Fruit fly (Drosophila melanogaster) whole organism, embryonic: ENCODE measurements around the gene CG17754.

Experiments
- Atf3 ChIP-seq: fragments of 200-800 bp; sonication (Bioruptor generic); optimal IDR thresholded peaks from 3 replicates; lab custom pipeline; 2016; ENCODE audit warnings: missing biosample characterization, missing genetic modification characterization
- Awh ChIP-seq: fragments of 200-800 bp; sonication (Bioruptor generic); IDR thresholded peaks from 2 replicates; pipeline ENCODE4, ENCODE4 v1.3.6; 2022; ENCODE audit warnings: missing biosample characterization, missing genetic modification characterization
- Blimp-1 ChIP-seq: fragments of 200-800 bp; sonication (Bioruptor generic); optimal IDR thresholded peaks from 3 replicates; lab custom pipeline; 2018; ENCODE audit warnings: missing biosample characterization, missing genetic modification characterization, mild to moderate bottlenecking, moderate library complexity, missing genetic modification reagents
- CG10979 ChIP-seq: fragments of 200-800 bp; sonication (Bioruptor generic); optimal IDR thresholded peaks from 2 replicates; lab custom pipeline; 2018; ENCODE audit warnings: missing biosample characterization, mild to moderate bottlenecking, missing genetic modification characterization, moderate library complexity
- CG1233 ChIP-seq: fragments of 200-800 bp; sonication (Bioruptor generic); optimal IDR thresholded peaks from 4 replicates; lab custom pipeline; 2018; ENCODE audit warnings: missing biosample characterization, mild to moderate bottlenecking, missing genetic modification characterization
- CG13424 ChIP-seq: fragments of 200-800 bp; sonication (Bioruptor generic); optimal IDR thresholded peaks from 2 replicates; lab custom pipeline; 2019; ENCODE audit warnings: missing biosample characterization, mild to moderate bottlenecking, missing genetic modification characterization, moderate library complexity
- CG14710 ChIP-seq: fragments of 200-800 bp; sonication (Bioruptor generic); optimal IDR thresholded peaks from 3 replicates; lab custom pipeline; 2019; ENCODE audit warnings: missing biosample characterization, mild to moderate bottlenecking, missing genetic modification characterization, moderate library complexity
- CG2889 ChIP-seq: fragments of 200-800 bp; sonication (Bioruptor generic); IDR thresholded peaks from 3 replicates; pipeline ENCODE4 v1.3.6; 2022; ENCODE audit warnings: missing biosample characterization, missing genetic modification characterization
- CG31441 ChIP-seq: fragments of 200-800 bp; sonication (Bioruptor generic); IDR thresholded peaks from 2 replicates; pipeline ENCODE4 v1.3.6; 2022; ENCODE audit warnings: missing biosample characterization, missing genetic modification characterization
- CG3995 ChIP-seq: fragments of 200-800 bp; sonication (Bioruptor generic); optimal IDR thresholded peaks from 3 replicates; lab custom pipeline; 2016; ENCODE audit warnings: missing biosample characterization, missing genetic modification characterization
- CG4424 ChIP-seq: fragments of 200-800 bp; sonication (Bioruptor generic); optimal IDR thresholded peaks from 3 replicates; lab custom pipeline; 2016; ENCODE audit warnings: missing biosample characterization, missing genetic modification characterization
- CG5245 ChIP-seq: fragments of 200-800 bp; sonication (Bioruptor generic); optimal IDR thresholded peaks from 3 replicates; lab custom pipeline; 2016; ENCODE audit warnings: missing biosample characterization, missing genetic modification characterization
- CG6654 ChIP-seq: fragments of 200-800 bp; sonication (Bioruptor generic); optimal IDR thresholded peaks from 2 replicates; lab custom pipeline; 2017; ENCODE audit warnings: missing biosample characterization, mild to moderate bottlenecking, missing genetic modification characterization
- CG6683 ChIP-seq: fragments of 200-800 bp; sonication (Bioruptor generic); optimal IDR thresholded peaks from 2 replicates; lab custom pipeline; 2017; ENCODE audit warnings: missing biosample characterization, mild to moderate bottlenecking, missing genetic modification characterization, missing genetic modification reagents
- CrebB ChIP-seq: fragments of 200-800 bp; sonication (Bioruptor generic); optimal IDR thresholded peaks from 3 replicates; lab custom pipeline; 2018; ENCODE audit warnings: missing biosample characterization, mild to moderate bottlenecking, missing genetic modification characterization
- D19B ChIP-seq: fragments of 200-800 bp; sonication (Bioruptor generic); optimal IDR thresholded peaks from 2 replicates; lab custom pipeline; 2017; ENCODE audit warnings: missing biosample characterization, mild to moderate bottlenecking, missing genetic modification characterization
- Dll ChIP-seq: fragments of 200-800 bp; sonication (Bioruptor generic); IDR thresholded peaks from 4 replicates; pipeline ENCODE4 v1.3.6; 2022; ENCODE audit warnings: missing biosample characterization, missing genetic modification characterization; ENCODE audit not compliant: partially characterized antibody
- Doc2 ChIP-seq: fragments of 200-800 bp; sonication (Bioruptor generic); IDR thresholded peaks from 2 replicates; pipeline ENCODE4 v1.3.6; 2022; ENCODE audit warnings: missing biosample characterization, missing genetic modification characterization
- Gug ChIP-seq: fragments of 200-800 bp; sonication (Bioruptor generic); IDR thresholded peaks from 4 replicates; pipeline ENCODE4 v1.3.6; 2022; ENCODE audit warnings: missing biosample characterization, missing genetic modification characterization
- H2.0 ChIP-seq: fragments of 200-800 bp; sonication (Bioruptor generic); IDR thresholded peaks from 2 replicates; pipeline ENCODE4 v1.3.6; 2022; ENCODE audit warnings: missing biosample characterization, missing genetic modification characterization
- HHEX ChIP-seq: fragments of 200-800 bp; sonication (Bioruptor generic); optimal IDR thresholded peaks from 3 replicates; lab custom pipeline; 2017; ENCODE audit warnings: missing biosample characterization, mild to moderate bottlenecking, missing genetic modification characterization, missing genetic modification reagents
- HLH54F ChIP-seq: fragments of 200-800 bp; sonication (Bioruptor generic); optimal IDR thresholded peaks from 3 replicates; lab custom pipeline; 2016; ENCODE audit warnings: missing biosample characterization, missing genetic modification characterization
- Tbp ChIP-seq: fragments of >200 bp; optimal IDR thresholded peaks from 2 replicates; lab custom pipeline; 2018; ENCODE audit warnings: missing biosample characterization, missing genetic modification characterization
- Xrp1 ChIP-seq: fragments of 200-800 bp; sonication (Bioruptor generic); IDR thresholded peaks from 2 replicates; pipeline ENCODE4 v1.3.6; 2022; ENCODE audit warnings: missing biosample characterization, missing genetic modification characterization
- ash1 ChIP-seq: fragments of 200-800 bp; sonication (Bioruptor generic); optimal IDR thresholded peaks from 2 replicates; lab custom pipeline; 2018; ENCODE audit warnings: missing biosample characterization, mild to moderate bottlenecking, missing genetic modification characterization
- ato ChIP-seq: fragments of 200-800 bp; sonication (Bioruptor generic); IDR thresholded peaks from 2 replicates; pipeline ENCODE4 v1.3.6; 2022; ENCODE audit warnings: missing biosample characterization, missing genetic modification characterization; ENCODE audit not compliant: partially characterized antibody
- cato ChIP-seq: fragments of 200-800 bp; sonication (Bioruptor generic); optimal IDR thresholded peaks from 2 replicates; lab custom pipeline; 2016; ENCODE audit warnings: missing biosample characterization, missing genetic modification characterization, borderline replicate concordance
- caup ChIP-seq: fragments of 200-800 bp; sonication (Bioruptor generic); optimal IDR thresholded peaks from 3 replicates; lab custom pipeline; 2017; ENCODE audit warnings: missing biosample characterization, mild to moderate bottlenecking, missing genetic modification characterization, moderate library complexity; ENCODE audit not compliant: severe bottlenecking
- dimm ChIP-seq: fragments of 200-800 bp; sonication (Bioruptor generic); IDR thresholded peaks from 2 replicates; pipeline ENCODE4 v1.3.6; 2022; ENCODE audit warnings: missing biosample characterization, missing genetic modification characterization
- dm ChIP-seq: fragments of 200-800 bp; sonication (Bioruptor generic); optimal IDR thresholded peaks from 3 replicates; lab custom pipeline; 2016; ENCODE audit warnings: missing biosample characterization, missing genetic modification characterization
- ems ChIP-seq: fragments of 200-800 bp; sonication (Bioruptor generic); optimal IDR thresholded peaks from 3 replicates; lab custom pipeline; 2016; ENCODE audit warnings: missing biosample characterization, missing genetic modification characterization
- gfzf ChIP-seq: fragments of 200-800 bp; sonication (Bioruptor generic); optimal IDR thresholded peaks from 2 replicates; lab custom pipeline; 2016; ENCODE audit warnings: missing biosample characterization, mild to moderate bottlenecking, missing genetic modification characterization, moderate library complexity
- gsb ChIP-seq: fragments of 200-800 bp; sonication (Bioruptor generic); IDR thresholded peaks from 2 replicates; pipeline ENCODE4 v1.3.6; 2022; ENCODE audit warnings: missing biosample characterization, missing genetic modification characterization
- hb ChIP-seq: fragments of 200-800 bp; sonication (Bioruptor generic); IDR thresholded peaks from 3 replicates; pipeline ENCODE4 v1.3.6; 2022; ENCODE audit warnings: missing biosample characterization, missing genetic modification characterization; ENCODE audit not compliant: partially characterized antibody
- lilli ChIP-seq: fragments of 200-800 bp; sonication (Bioruptor generic); optimal IDR thresholded peaks from 3 replicates; lab custom pipeline; 2016; ENCODE audit warnings: missing biosample characterization, missing genetic modification characterization
- mam ChIP-seq: fragments of 200-800 bp; sonication (Bioruptor generic); optimal IDR thresholded peaks from 3 replicates; lab custom pipeline; 2016; ENCODE audit warnings: missing biosample characterization, missing genetic modification characterization
- mirr ChIP-seq: fragments of 200-800 bp; sonication (Bioruptor generic); optimal IDR thresholded peaks from 3 replicates; lab custom pipeline; 2018; ENCODE audit warnings: missing biosample characterization, mild to moderate bottlenecking, missing genetic modification characterization
- mld ChIP-seq: fragments of 200-800 bp; sonication (Bioruptor generic); IDR thresholded peaks from 3 replicates; pipeline ENCODE4 v1.3.6; 2022; ENCODE audit warnings: missing biosample characterization, missing genetic modification characterization; ENCODE audit not compliant: partially characterized antibody
- p53 ChIP-seq: fragments of 200-800 bp; sonication (Bioruptor generic); optimal IDR thresholded peaks from 2 replicates; lab custom pipeline; 2016; ENCODE audit warnings: missing biosample characterization, missing genetic modification characterization
- pnt ChIP-seq: fragments of 200-800 bp; sonication (Bioruptor generic); optimal IDR thresholded peaks from 3 replicates; lab custom pipeline; 2016; ENCODE audit warnings: missing biosample characterization, missing genetic modification characterization
- schlank ChIP-seq: fragments of 200-800 bp; sonication (Bioruptor generic); optimal IDR thresholded peaks from 2 replicates; lab custom pipeline; 2018; ENCODE audit warnings: missing biosample characterization, mild to moderate bottlenecking, missing genetic modification characterization
- slbo ChIP-seq: fragments of 200-800 bp; sonication (Bioruptor generic); IDR thresholded peaks from 2 replicates; pipeline ENCODE4 v1.3.6; 2022; ENCODE audit warnings: missing biosample characterization, missing genetic modification characterization
- stc ChIP-seq: fragments of 200-800 bp; sonication (Bioruptor generic); IDR thresholded peaks from 2 replicates; pipeline ENCODE4 v1.3.6; 2022; ENCODE audit warnings: missing biosample characterization, missing genetic modification characterization
- stwl ChIP-seq: fragments of 200-800 bp; sonication (Bioruptor generic); optimal IDR thresholded peaks from 3 replicates; lab custom pipeline; 2018; ENCODE audit warnings: missing biosample characterization, mild to moderate bottlenecking, missing genetic modification characterization, moderate library complexity
- tin ChIP-seq: fragments of 200-800 bp; sonication (Bioruptor generic); optimal IDR thresholded peaks from 3 replicates; lab custom pipeline; 2016; ENCODE audit warnings: missing biosample characterization, missing genetic modification characterization
- tna ChIP-seq: fragments of 200-800 bp; sonication (Bioruptor generic); IDR thresholded peaks from 2 replicates; pipeline ENCODE4 v1.3.6; 2022; ENCODE audit warnings: missing biosample characterization, missing genetic modification characterization; ENCODE audit not compliant: partially characterized antibody
- unpg ChIP-seq: fragments of 200-800 bp; sonication (Bioruptor generic); optimal IDR thresholded peaks from 3 replicates; lab custom pipeline; 2018; ENCODE audit warnings: missing biosample characterization, mild to moderate bottlenecking, missing genetic modification characterization, moderate library complexity
- wek ChIP-seq: fragments of 200-800 bp; sonication (Bioruptor generic); optimal IDR thresholded peaks from 3 replicates; lab custom pipeline; 2018; ENCODE audit warnings: missing biosample characterization, mild to moderate bottlenecking, missing genetic modification characterization, moderate library complexity

Gene CG17754

DNA sequence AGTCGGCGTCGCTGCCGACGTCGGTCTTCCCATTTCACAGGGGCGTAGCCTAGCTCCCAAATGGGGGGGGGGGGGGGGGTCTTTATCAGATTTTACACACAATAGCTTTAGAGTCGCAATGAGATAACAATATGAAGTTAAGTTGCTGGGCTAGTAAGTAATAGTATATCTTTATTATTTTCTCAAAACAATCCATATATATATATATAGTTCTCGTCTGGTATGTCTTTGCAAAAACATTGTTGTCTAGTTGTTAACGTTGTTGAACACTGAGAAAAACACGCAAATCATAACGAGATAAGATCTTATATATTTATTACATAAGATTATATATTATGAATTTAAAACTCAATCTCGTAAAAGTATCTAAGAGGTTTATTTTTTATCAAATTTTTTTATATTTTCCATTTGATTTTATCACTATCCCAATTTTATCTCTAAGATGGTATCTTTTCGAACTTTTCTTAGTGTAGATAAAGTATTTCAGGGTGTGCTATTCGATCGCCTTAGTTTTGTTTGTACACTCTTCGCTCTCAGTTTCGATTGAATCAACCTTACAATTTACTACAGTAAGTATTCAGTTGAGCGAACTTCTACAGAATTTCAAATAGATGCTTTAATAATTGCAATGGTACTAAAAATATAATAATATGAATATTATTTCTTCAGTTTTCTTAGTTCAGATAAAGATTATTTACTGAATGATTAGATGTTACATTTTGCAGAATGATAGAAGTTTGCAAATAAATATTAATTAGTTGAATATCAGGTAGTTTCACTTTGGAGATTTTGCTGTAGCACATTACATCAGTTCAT lies 48.1 kb upstream of the CG17754 start (continued):
- TF ChIP-seq unpg (GFP tag; lab: Kevin White, UChicago), result peak; percentile 73
- no peak for TF ChIP-seq pnt (GFP tag; lab: Kevin White, UChicago)
- TF ChIP-seq CrebB (tag; lab: Kevin White, UChicago), result peak; percentile 38
- TF ChIP-seq tin (GFP tag; lab: Kevin White, UChicago), result peak; percentile 9
- TF ChIP-seq CG3995, result no peak
- TF ChIP-seq schlank (tag; lab: Kevin White, UChicago), result peak; percentile 78
- TF ChIP-seq CG10979 (tag; lab: Kevin White, UChicago), result peak; percentile 57
- no peak for TF ChIP-seq CG5245
- TF ChIP-seq CG2889, result peak; percentile 69; the same call in 2 of the 3 replicates
- peak; percentile 40; the same call in 1 of the 2 replicates for TF ChIP-seq Doc2 (GFP tag; lab: Robert Waterston, UW)
- no peak for TF ChIP-seq mld (GFP tag; lab: Robert Waterston, UW)
- peak; percentile 58 for TF ChIP-seq CG1233
- TF ChIP-seq mirr (GFP tag; lab: Kevin White, UChicago), result peak; percentile 77
- TF ChIP-seq ato (GFP tag; lab: Robert Waterston, UW), result no peak
- peak; percentile 56; the same call in 1 of the 2 replicates for TF ChIP-seq dimm (GFP tag; lab: Robert Waterston, UW)
- no peak for TF ChIP-seq p53 (GFP tag; lab: Kevin White, UChicago)
- TF ChIP-seq CG6654 (GFP tag; lab: Kevin White, UChicago), result peak; percentile 37
- TF ChIP-seq cato, result no peak
- TF ChIP-seq lilli, result peak; percentile 23
- TF ChIP-seq CG4424 (GFP tag; lab: Kevin White, UChicago), result peak; percentile 43
- peak; percentile 51 for TF ChIP-seq Blimp-1 (GFP tag; lab: Kevin White, UChicago)
- peak; percentile 63 for TF ChIP-seq Xrp1 (GFP tag; lab: Robert Waterston, UW)
- peak; percentile 21 for TF ChIP-seq HLH54F (GFP tag; lab: Kevin White, UChicago)
- TF ChIP-seq HHEX (GFP tag; lab: Kevin White, UChicago), result peak; percentile 86
- no peak for TF ChIP-seq gfzf (GFP tag; lab: Kevin White, UChicago)
- no peak for TF ChIP-seq Dll (GFP tag; lab: Robert Waterston, UW)
- TF ChIP-seq Tbp (GFP tag; lab: Kevin White, UChicago), result no peak
- TF ChIP-seq Awh (GFP tag; lab: Robert Waterston, UW), result 0 out of 2 replicates have a peak, but pooled peaks have one; percentile 19
- TF ChIP-seq H2.0 (GFP tag; lab: Robert Waterston, UW), result peak; percentile 75; the same call in 1 of the 2 replicates
- peak; percentile 81 for TF ChIP-seq ash1 (GFP tag; lab: Kevin White, UChicago)
- TF ChIP-seq CG14710 (tag; lab: Kevin White, UChicago), result peak; percentile 38
- TF ChIP-seq gsb, result peak; percentile 83
- peak; percentile 96 for TF ChIP-seq slbo (GFP tag; lab: Robert Waterston, UW)
- TF ChIP-seq caup (GFP tag; lab: Kevin White, UChicago), result peak; percentile 87
- TF ChIP-seq Atf3 (GFP tag; lab: Kevin White, UChicago), result no peak
- no peak for TF ChIP-seq wek
- TF ChIP-seq stwl (tag; lab: Kevin White, UChicago), result no peak
- TF ChIP-seq CG6683 (GFP tag; lab: Kevin White, UChicago), result peak; percentile 68
- peak; percentile 94 for TF ChIP-seq Gug (GFP tag; lab: Robert Waterston, UW)
- peak; percentile 73 for TF ChIP-seq D19B (GFP tag; lab: Kevin White, UChicago)
- TF ChIP-seq hb (GFP tag; lab: Robert Waterston, UW), result no peak
- TF ChIP-seq dm (GFP tag; lab: Kevin White, UChicago), result no peak
- peak; percentile 69 for TF ChIP-seq stc
- peak; percentile 66 for TF ChIP-seq CG13424
- peak; percentile 41 for TF ChIP-seq mam (GFP tag; lab: Kevin White, UChicago)
- peak; percentile 67 for TF ChIP-seq CG31441 (GFP tag; lab: Robert Waterston, UW)
- TF ChIP-seq tna (GFP tag; lab: Robert Waterston, UW), result no peak
- TF ChIP-seq ems (GFP tag; lab: Kevin White, UChicago), result no peak
